Worm (Caenorhabditis elegans): Measurements from ENCODE around the gene irld-14.

irld-14 gene

ce11 chrV:15012542-15013301 is 16.4 kb downstream of the irld-14 start (continued):
- TF ChIP-seq F44E2.7 (GFP tag; IDR thresholded peaks at IDR 0.05) (no peak), mep-1 (tag; optimal IDR thresholded peaks at IDR 0.05) (no peak), dmd-8 (GFP tag; IDR thresholded peaks at IDR 0.05) (peak; percentile 41; the same call in 1 of the 2 replicates), pha-4 (GFP tag; IDR thresholded peaks at IDR 0.05) (0 out of 2 replicates have a peak, but pooled peaks have one; percentile 33), pha-4 (tag; optimal IDR thresholded peaks at IDR 0.05) (no peak), T26A8.4 (GFP tag; IDR thresholded peaks at IDR 0.05) (peak; percentile 40; the same call in 1 of the 2 replicates), lin-13 (GFP tag; optimal IDR thresholded peaks at IDR 0.05) (no peak), lim-7 (GFP tag; IDR thresholded peaks at IDR 0.05) (0 out of 2 replicates have a peak, but pooled peaks have one; percentile 15)

DNA sequence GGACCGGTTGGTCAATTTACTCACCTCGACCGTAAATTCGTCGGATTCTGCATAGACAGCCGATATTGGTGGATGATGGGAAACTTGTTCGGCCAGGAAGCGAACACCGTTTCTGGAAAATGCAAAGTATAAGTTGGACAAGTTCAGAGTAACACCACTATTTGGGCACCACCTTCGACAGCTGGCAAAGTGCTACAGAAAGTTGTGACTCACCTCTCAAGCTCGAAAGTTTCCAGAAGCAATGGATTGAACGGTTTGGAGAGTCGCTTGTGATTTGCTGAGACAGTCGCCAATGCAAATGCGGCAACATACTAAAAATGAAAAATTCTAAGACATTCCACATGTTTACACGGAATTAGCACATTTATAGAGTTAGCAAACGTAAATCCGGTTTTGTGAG is 17.0 kb downstream of the irld-14 start:
- TF ChIP-seq ceh-44 (GFP tag; IDR thresholded peaks at IDR 0.05) (no peak), aha-1 (tag) (peak; percentile 90), daf-16 (GFP tag; optimal IDR thresholded peaks at IDR 0.05) (no peak), daf-16 (tag; optimal IDR thresholded peaks at IDR 0.05) (no peak), php-3 (GFP tag; IDR thresholded peaks at IDR 0.05) (no peak)

DNA sequence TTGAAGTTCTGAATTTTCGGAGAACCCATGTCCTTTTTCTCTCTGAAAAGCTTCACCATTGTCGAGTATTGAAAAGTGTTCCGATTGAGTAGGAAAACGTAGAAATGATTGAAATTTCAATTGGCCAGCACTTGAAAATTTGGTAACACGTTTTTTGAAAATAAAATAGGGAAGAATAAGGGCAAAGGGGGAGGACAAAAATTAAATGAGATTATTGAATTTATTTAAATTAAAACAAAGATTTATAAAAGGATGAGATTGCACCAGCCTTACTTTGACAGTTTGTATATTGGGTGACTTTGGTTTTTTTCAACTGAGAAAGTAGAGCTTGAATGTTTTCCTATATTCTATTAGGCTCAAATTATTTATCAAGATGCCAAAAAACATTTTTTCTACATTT is 17.8 kb downstream of the irld-14 start, which contains the start of gene obr-2:
obr-2 (minus strand) TSS at position 101 of the 400 bp plus-strand sequence.
- no peak for TF ChIP-seq dve-1 (tag; optimal IDR thresholded peaks at IDR 0.05; ENCODE audit: insufficient read depth)
- no peak for TF ChIP-seq lin-39 (tag; optimal IDR thresholded peaks at IDR 0.05)
- no peak for TF ChIP-seq set-16 (GFP tag; IDR thresholded peaks at IDR 0.05)
- no peak for TF ChIP-seq aha-1 (tag)
- TF ChIP-seq ZK546.5 (tag; optimal IDR thresholded peaks at IDR 0.05), result no peak
- TF ChIP-seq fkh-10 (GFP tag; optimal IDR thresholded peaks at IDR 0.05), result no peak
- TF ChIP-seq zip-2 (tag; optimal IDR thresholded peaks at IDR 0.05), result no peak
- TF ChIP-seq mdl-1 (tag; optimal IDR thresholded peaks at IDR 0.05), result no peak
- TF ChIP-seq nhr-48 (tag; optimal IDR thresholded peaks at IDR 0.05), result no peak
- no peak for TF ChIP-seq mes-2 (tag; optimal IDR thresholded peaks at IDR 0.05; ENCODE audit: poor library complexity, severe bottlenecking)
- TF ChIP-seq fos-1 (tag; optimal IDR thresholded peaks at IDR 0.05), result no peak
- no peak for TF ChIP-seq nhr-111 (GFP tag; optimal IDR thresholded peaks at IDR 0.05)
- no peak for TF ChIP-seq ceh-28 (tag; optimal IDR thresholded peaks at IDR 0.05)
- TF ChIP-seq unc-39 (tag; optimal IDR thresholded peaks at IDR 0.05), result no peak
- TF ChIP-seq spr-1 (tag; optimal IDR thresholded peaks at IDR 0.05), result no peak
- TF ChIP-seq nhr-42 (GFP tag; IDR thresholded peaks at IDR 0.05), result no peak
- no peak for TF ChIP-seq vab-7 (GFP tag; IDR thresholded peaks at IDR 0.05)
- TF ChIP-seq lsy-2 (tag; optimal IDR thresholded peaks at IDR 0.05), result no peak

- TF ChIP-seq hif-1 (tag; optimal IDR thresholded peaks at IDR 0.05), result peak in 1 of 2 experiments; percentile 25
- TF ChIP-seq aha-1 (tag), result peak; percentile 83
- no peak for TF ChIP-seq egl-43 (GFP tag; IDR thresholded peaks at IDR 0.05)
Observed at ce11 chrV:15015799-15016198, 19.5 kb downstream of the irld-14 start.

DNA sequence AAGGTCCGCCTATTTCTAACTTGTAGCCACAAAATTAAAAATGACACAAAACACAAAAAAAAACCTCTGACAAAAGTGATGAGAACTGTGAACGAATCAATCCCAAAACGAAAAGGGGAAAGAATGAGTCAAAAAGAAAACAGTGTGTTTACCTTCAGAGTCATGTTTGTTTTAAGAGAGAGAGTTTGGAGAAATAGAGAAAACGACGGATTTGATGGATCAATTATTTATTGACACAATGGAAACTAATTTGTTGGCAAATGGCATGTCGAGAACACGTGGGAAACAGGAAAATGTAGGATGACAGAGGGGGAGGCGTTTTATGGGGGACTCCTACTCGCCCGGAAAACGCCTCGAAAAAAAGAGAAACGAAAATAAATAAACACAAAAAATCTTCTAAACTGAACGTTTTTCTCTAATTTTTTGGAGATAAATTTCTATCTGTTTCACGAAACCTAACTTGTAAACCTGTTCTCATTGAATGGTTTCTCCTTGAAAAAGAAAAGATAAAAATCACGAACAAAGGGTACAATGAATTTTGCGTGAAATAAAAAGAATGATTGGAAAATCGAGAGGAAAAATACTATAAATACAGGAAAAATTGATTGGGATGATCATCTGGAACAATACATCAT is 20.6 kb downstream of the irld-14 start:
- TF ChIP-seq nhr-6 (tag; optimal IDR thresholded peaks at IDR 0.05) (peak; percentile 33), mxl-3 (GFP tag; optimal IDR thresholded peaks at IDR 0.05) (peak; percentile 1), mdl-1 (tag; optimal IDR thresholded peaks at IDR 0.05) (peak in 1 of 2 experiments; percentile 1), lin-38 (GFP tag; IDR thresholded peaks at IDR 0.05) (no peak)

All from whole organism, L4 larva.